Worm (Caenorhabditis elegans) whole organism, midembryonic: Measurements from ENCODE around the gene F13B6.2.

Experiments
- T22C8.4 ChIP-seq: fragments of 200-800 bp; sonication (Bioruptor generic); IDR thresholded peaks from 2 replicates; pipeline ENCODE4 v1.3.6; 2022; ENCODE audit warnings: missing genetic modification characterization, missing compliant biosample characterization
- cog-1 ChIP-seq: sonication (generic microtip); optimal IDR thresholded peaks from 2 replicates; lab custom pipeline; 2016; ENCODE audit warnings: missing genetic modification characterization, missing compliant biosample characterization
- flt-1 ChIP-seq: fragments of 200-800 bp; sonication (Bioruptor generic); IDR thresholded peaks from 2 replicates; pipeline ENCODE4 v1.3.6; 2022; ENCODE audit warnings: missing genetic modification characterization, missing compliant biosample characterization
- klf-2 ChIP-seq: fragments of 200-800 bp; sonication (Bioruptor generic); conservative IDR thresholded peaks from 2 replicates; pipeline ENCODE4 v1.3.6; 2022; ENCODE audit warnings: missing genetic modification reagents, missing genetic modification characterization, missing compliant biosample characterization
- med-1 ChIP-seq: sonication (generic microtip); optimal IDR thresholded peaks from 2 replicates; lab custom pipeline; 2017; ENCODE audit warnings: missing genetic modification characterization, mild to moderate bottlenecking, missing compliant biosample characterization, antibody characterized with exemption, missing genetic modification reagents; ENCODE audit not compliant: insufficient read depth
- ref-1 ChIP-seq: fragments of 200-800 bp; sonication (Bioruptor generic); conservative IDR thresholded peaks from 2 replicates; pipeline ENCODE4 v1.3.6; 2022; ENCODE audit warnings: missing genetic modification reagents, missing genetic modification characterization, missing compliant biosample characterization
- tab-1 ChIP-seq: fragments of 200-800 bp; sonication (Bioruptor generic); IDR thresholded peaks from 2 replicates; pipeline ENCODE4 v1.3.6; 2022; ENCODE audit warnings: missing genetic modification characterization, missing compliant biosample characterization
- ztf-23 ChIP-seq: fragments of 200-800 bp; sonication (Bioruptor generic); IDR thresholded peaks from 2 replicates; pipeline ENCODE4 v1.3.6; 2022; ENCODE audit warnings: missing genetic modification reagents, missing genetic modification characterization, missing compliant biosample characterization
- ztf-29 ChIP-seq: fragments of 200-800 bp; sonication (Bioruptor generic); IDR thresholded peaks from 2 replicates; pipeline ENCODE4 v1.3.6; 2022; ENCODE audit warnings: missing genetic modification reagents, missing genetic modification characterization, missing compliant biosample characterization

F13B6.2 gene

DNA sequence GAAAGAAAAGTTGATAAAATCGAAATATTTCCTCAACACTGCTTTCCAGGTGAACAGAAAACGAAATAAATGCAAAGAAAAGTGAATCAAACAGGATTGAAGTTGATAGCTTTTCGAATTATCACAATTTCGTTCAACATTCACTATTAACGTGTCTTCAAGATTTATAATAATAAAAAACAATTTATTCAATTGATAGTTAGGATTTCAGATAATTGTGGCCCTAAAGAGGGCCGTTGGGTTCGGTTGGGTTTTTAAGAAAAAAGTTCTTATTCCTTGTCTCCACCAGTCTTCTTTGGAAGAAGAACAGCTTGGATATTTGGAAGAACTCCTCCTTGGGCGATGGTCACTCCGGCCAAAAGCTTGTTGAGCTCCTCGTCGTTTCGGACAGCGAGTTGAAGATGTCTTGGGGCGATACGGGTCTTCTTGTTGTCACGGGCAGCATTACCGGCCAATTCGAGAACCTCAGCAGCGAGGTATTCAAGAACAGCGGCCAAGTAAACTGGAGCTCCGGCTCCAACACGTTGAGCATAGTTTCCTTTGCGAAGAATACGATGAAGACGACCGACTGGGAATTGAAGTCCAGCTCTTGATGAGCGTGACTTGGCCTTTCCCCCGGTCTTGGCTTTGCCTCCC lies 25.6 kb upstream of the F13B6.2 start:
- TF ChIP-seq tab-1 (0 out of 2 replicates have a peak, but pooled peaks have one; percentile 8), ztf-23 (GFP tag; lab: Robert Waterston, UW) (0 out of 2 replicates have a peak, but pooled peaks have one; percentile 9), ref-1 (GFP tag; lab: Robert Waterston, UW) (peak; percentile 32; the same call in 1 of the 2 replicates)

DNA sequence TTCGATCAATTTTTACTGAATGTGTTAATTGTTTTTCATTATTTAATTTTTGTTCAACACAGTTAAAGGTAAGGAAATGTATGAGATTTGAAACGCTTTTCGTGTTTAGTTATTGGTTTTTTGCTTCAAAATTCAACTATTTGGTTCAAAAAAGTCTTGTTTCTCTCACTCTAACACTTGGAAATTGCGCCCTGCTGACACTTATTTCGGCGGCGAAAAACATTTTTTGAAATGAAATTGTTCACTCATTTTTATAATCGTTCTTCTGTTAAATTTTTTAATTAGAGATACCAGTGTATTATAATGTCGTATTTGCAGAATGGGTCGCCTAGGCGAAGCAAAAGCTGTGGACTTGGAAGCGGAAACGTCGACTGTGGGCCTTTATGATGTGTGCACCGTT lies 18.0 kb upstream of the F13B6.2 start, which contains the start of gene rod-1:
rod-1 (plus strand) TSS at position 319 of the 400 bp plus-strand sequence.
- TF ChIP-seq med-1 (GFP tag; lab: Kevin White, UChicago) (no peak), T22C8.4 (GFP tag; lab: Robert Waterston, UW) (no peak), ztf-29 (GFP tag; lab: Robert Waterston, UW) (no peak), ref-1 (GFP tag; lab: Robert Waterston, UW) (no peak), cog-1 (no peak), flt-1 (GFP tag; lab: Robert Waterston, UW) (no peak), klf-2 (no peak), ztf-23 (GFP tag; lab: Robert Waterston, UW) (no peak), tab-1 (no peak)

DNA sequence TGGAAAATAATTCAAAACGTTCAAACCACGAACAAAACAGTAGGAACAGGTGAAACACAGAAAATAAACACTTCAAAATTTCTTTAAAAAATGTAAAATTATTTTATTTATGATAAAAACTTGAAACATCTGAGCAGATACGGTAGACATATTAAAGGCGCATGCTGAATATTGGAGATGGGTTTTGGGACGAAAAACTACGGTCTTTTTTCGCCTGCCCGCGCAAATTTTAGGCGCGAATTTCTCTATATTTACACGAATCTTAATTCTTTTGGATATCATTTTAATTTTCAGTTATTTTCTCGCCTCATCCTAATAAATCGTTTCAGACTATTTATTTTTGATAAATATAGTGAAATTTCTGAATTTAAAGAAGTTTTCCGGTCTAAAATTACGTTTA lies 17.6 kb upstream of the F13B6.2 start:
- no peak for TF ChIP-seq tab-1
- TF ChIP-seq cog-1, result no peak
- TF ChIP-seq T22C8.4 (GFP tag; lab: Robert Waterston, UW), result no peak
- no peak for TF ChIP-seq flt-1 (GFP tag; lab: Robert Waterston, UW)
- no peak for TF ChIP-seq klf-2
- no peak for TF ChIP-seq ztf-29 (GFP tag; lab: Robert Waterston, UW)
- no peak for TF ChIP-seq med-1 (GFP tag; lab: Kevin White, UChicago)
- TF ChIP-seq ztf-23 (GFP tag; lab: Robert Waterston, UW), result no peak
- no peak for TF ChIP-seq ref-1 (GFP tag; lab: Robert Waterston, UW)

DNA sequence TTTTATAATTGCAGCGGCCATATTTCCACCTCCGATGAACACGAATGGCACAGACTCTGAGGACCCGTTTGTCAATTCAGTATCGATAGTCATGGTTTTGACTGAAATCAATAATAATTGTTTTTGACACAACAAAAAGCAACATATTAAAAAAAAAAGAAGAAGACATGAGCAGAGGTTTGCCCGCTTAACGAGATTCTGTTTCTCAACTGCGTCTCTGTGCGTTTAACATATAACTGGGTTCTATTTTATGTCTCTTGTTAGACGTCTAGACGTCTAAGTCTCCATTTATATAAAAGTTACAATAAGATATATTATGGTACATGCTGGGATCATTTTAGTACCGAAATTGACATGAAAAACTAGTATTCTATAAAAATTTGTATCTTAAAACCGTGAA lies 17.1 kb upstream of the F13B6.2 start, which contains the start of gene pycr-4:
pycr-4 (minus strand) TSS at position 101 of the 400 bp plus-strand sequence.
- TF ChIP-seq med-1 (GFP tag; lab: Kevin White, UChicago) (no peak), ref-1 (GFP tag; lab: Robert Waterston, UW) (no peak), ztf-23 (GFP tag; lab: Robert Waterston, UW) (no peak), T22C8.4 (GFP tag; lab: Robert Waterston, UW) (no peak), flt-1 (GFP tag; lab: Robert Waterston, UW) (no peak), ztf-29 (GFP tag; lab: Robert Waterston, UW) (no peak), cog-1 (no peak), tab-1 (no peak), klf-2 (no peak)

DNA sequence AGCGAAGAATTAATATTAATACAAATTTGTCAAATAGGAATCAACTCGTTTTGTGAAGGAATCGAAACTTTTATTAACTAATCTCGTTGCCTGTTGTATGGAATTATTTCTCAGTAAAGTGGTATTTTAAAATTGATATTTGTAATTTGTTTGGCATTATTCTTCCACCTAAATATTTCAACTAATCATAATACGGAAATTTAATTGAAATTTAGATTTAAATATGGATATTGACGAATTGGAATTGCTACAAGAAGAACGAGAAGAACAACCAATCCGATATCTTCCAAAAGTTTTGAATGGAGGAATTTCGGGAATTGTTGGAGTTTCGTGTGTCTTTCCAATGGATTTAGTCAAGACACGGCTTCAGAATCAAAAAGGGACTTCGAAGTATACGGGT lies 14.7 kb upstream of the F13B6.2 start, which contains the start of gene slc-25A18.2:
slc-25A18.2 (plus strand) TSS at position 216 of the 400 bp plus-strand sequence.
- TF ChIP-seq flt-1 (GFP tag; lab: Robert Waterston, UW), result no peak
- TF ChIP-seq med-1 (GFP tag; lab: Kevin White, UChicago), result no peak
- TF ChIP-seq T22C8.4 (GFP tag; lab: Robert Waterston, UW), result no peak
- TF ChIP-seq ref-1 (GFP tag; lab: Robert Waterston, UW), result no peak
- no peak for TF ChIP-seq cog-1
- no peak for TF ChIP-seq tab-1
- no peak for TF ChIP-seq ztf-29 (GFP tag; lab: Robert Waterston, UW)
- TF ChIP-seq klf-2, result no peak
- TF ChIP-seq ztf-23 (GFP tag; lab: Robert Waterston, UW), result no peak

DNA sequence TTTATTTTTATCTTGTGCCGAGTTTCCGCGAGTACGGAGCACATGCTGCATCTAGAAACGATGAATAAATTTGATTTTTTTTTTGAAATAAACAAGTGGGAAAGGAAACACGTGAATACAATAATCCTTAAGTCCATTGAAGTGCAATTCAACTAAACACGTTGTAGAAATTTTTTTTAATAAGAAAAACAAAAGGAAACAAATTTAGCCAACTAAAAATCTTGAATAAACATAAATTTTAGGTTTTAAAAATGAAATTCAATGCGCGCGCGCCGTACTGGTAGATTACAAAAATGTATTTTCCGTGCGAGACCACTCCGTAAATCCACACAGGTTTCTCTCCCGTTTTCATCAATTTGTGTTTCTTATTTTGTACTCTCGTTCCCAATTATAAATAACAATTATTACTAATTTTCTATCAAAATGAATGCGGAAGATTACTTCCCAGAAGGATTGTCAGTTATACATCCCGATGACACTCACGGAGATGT lies 13.1 kb upstream of the F13B6.2 start, which contains the start of the genes plk-3 and F55G1.6:
plk-3 (minus strand) TSS at position 51 of the 491 bp plus-strand sequence.
F55G1.6 (plus strand) TSS at position 359 of the 491 bp plus-strand sequence.
- TF ChIP-seq ztf-23 (GFP tag; lab: Robert Waterston, UW), result no peak
- TF ChIP-seq klf-2, result no peak
- TF ChIP-seq med-1 (GFP tag; lab: Kevin White, UChicago), result no peak
- no peak for TF ChIP-seq ztf-29 (GFP tag; lab: Robert Waterston, UW)

DNA sequence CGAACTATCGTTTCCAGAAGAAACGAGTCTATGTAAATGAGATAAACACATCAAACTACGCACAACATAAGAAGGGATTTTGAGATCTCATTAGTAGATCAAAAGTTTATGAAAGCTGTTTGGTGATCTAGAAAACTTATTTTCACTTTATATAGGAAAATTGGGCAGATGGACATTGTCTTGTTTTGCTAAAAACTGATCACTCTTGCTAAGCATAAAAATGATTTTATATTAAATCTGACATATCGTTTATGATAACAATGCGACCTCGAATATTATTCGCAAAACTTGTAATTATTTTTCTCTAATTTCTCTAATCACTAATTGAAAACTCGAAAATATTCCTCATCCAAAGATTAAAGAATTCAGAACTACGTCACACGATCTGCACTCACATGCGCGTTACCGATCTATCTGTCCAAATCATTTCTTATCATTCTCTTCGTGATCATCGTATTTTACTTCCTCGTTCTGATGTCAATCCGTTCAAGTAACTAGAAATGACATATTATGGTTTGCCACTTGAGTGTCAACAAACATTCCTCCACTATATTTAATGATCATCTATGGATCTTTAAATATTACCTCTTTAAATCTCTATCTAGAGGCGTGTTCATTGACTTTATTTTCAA lies 9.8 kb upstream of the F13B6.2 start, which contains the start of gene F55G1.7:
F55G1.7 (minus strand) TSS at position 51 of the 632 bp plus-strand sequence.
- no peak for TF ChIP-seq cog-1
- no peak for TF ChIP-seq ref-1 (GFP tag; lab: Robert Waterston, UW)
- TF ChIP-seq ztf-23 (GFP tag; lab: Robert Waterston, UW), result no peak

DNA sequence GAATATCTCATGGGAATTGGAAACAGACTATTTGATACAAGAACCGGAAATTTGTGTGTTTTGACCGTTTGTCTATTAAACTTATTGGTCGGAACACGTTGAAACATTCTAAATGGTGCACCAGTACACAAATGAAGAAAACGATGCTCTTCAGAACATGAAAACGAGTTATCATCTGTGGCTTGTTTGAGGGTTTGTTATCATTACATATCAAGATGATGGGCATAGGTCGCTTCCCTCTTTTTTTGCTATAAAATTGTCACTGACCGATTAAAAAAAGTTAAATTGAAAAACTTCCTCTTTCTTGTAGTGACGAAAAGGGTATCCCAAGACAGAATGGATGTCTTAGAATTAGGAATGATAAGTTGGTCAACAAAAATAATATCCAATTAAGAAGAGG lies 8.5 kb upstream of the F13B6.2 start:
- TF ChIP-seq flt-1 (GFP tag; lab: Robert Waterston, UW) (no peak), cog-1 (no peak), T22C8.4 (GFP tag; lab: Robert Waterston, UW) (no peak), ztf-29 (GFP tag; lab: Robert Waterston, UW) (no peak), tab-1 (no peak), klf-2 (no peak), ref-1 (GFP tag; lab: Robert Waterston, UW) (no peak), ztf-23 (GFP tag; lab: Robert Waterston, UW) (no peak), med-1 (GFP tag; lab: Kevin White, UChicago) (no peak)

DNA sequence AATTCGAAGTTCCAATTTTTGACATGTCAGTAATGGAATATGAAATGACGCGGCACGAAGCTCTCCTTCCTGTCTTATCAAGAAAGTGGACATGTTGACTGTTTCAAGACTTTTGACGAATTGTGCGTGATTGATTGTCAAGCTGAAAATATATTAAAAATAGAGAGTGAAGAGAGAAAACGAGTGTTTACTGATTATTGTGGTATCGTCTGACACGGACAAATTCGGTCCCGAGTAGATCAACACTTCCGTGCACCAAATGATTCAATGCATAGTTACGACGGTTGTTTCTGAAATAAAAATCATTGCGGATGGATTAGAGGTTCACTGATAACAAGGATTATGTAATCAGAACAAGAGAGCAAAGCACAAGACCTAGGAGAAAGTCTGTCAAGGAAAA lies 7.0 kb upstream of the F13B6.2 start:
- TF ChIP-seq ztf-29 (GFP tag; lab: Robert Waterston, UW), result no peak
- no peak for TF ChIP-seq ref-1 (GFP tag; lab: Robert Waterston, UW)
- TF ChIP-seq tab-1, result no peak
- no peak for TF ChIP-seq T22C8.4 (GFP tag; lab: Robert Waterston, UW)
- no peak for TF ChIP-seq klf-2
- TF ChIP-seq flt-1 (GFP tag; lab: Robert Waterston, UW), result no peak
- no peak for TF ChIP-seq ztf-23 (GFP tag; lab: Robert Waterston, UW)
- TF ChIP-seq cog-1, result no peak
- TF ChIP-seq med-1 (GFP tag; lab: Kevin White, UChicago), result no peak
